Worm (Caenorhabditis elegans): ENCODE data around the gene act-5.

ce11 chrIII:13648540-13648939 is 42.7 kb upstream of the act-5 start:
- TF ChIP-seq ceh-82 (tag; optimal IDR thresholded peaks at IDR 0.05) (no peak), ama-1 (optimal IDR thresholded peaks at IDR 0.05) (no peak), arid-1 (GFP tag; conservative IDR thresholded peaks at IDR 0.05) (no peak), mdl-1 (tag; optimal IDR thresholded peaks at IDR 0.05) (no peak), spr-3 (GFP tag; optimal IDR thresholded peaks at IDR 0.05) (no peak), madf-5 (GFP tag; IDR thresholded peaks at IDR 0.05) (no peak)

Measured in whole organism, L4 larva.